Worm (Caenorhabditis elegans) whole organism, L1 larva: Measurements from ENCODE around the gene fdgt-2.

Source experiments
- C04F5.9 ChIP-seq: sonication (generic microtip); optimal IDR thresholded peaks from 2 replicates; lab custom pipeline; 2016; ENCODE audit warnings: missing genetic modification characterization, missing compliant biosample characterization
- ama-1 ChIP-seq: fragments of 150-350 bp; optimal IDR thresholded peaks from 2 replicates; lab custom pipeline; 2014
- blmp-1 ChIP-seq: fragments of 150-350 bp; optimal IDR thresholded peaks from 2 replicates; lab custom pipeline; 2014; ENCODE audit warnings: missing biosample characterization, missing genetic modification characterization
- ceh-90 ChIP-seq: sonication (generic microtip); optimal IDR thresholded peaks from 2 replicates; lab custom pipeline; 2016; ENCODE audit warnings: missing genetic modification characterization, missing compliant biosample characterization
- dpl-1 ChIP-seq, 3 experiments: fragments of 150-350 bp in 2 of 3; sonication (generic microtip) in 1 of 3; optimal IDR thresholded peaks; 2 replicates each; lab custom pipeline; 2014 to 2017; ENCODE audit warnings: missing biosample characterization in 3 of 3, missing genetic modification characterization in 3 of 3, missing genetic modification reagents in 3 of 3
- efl-1 ChIP-seq, 4 experiments: fragments of 150-350 bp; optimal IDR thresholded peaks in 3 of 4; peaks in 1 of 4; 1 replicate in 1 of 4; 2 replicates in 3 of 4; lab custom pipeline; 2014; ENCODE audit warnings: missing biosample characterization in 2 of 4, missing genetic modification characterization in 2 of 4, missing genetic modification reagents in 2 of 4
- efl-3 ChIP-seq: fragments of 200-800 bp; sonication (Bioruptor generic); optimal IDR thresholded peaks from 2 replicates; lab custom pipeline; 2018; ENCODE audit warnings: mild to moderate bottlenecking, missing genetic modification characterization, missing compliant biosample characterization
- egl-27 ChIP-seq, 2 experiments: fragments of 150-350 bp in 1 of 2; sonication (generic microtip); optimal IDR thresholded peaks; 3 replicates each; lab custom pipeline; 2017 to 2018; ENCODE audit warnings: missing biosample characterization in 2 of 2, missing genetic modification characterization in 2 of 2, missing genetic modification reagents in 2 of 2
- elt-3 ChIP-seq, 6 experiments: fragments of 150-350 bp in 1 of 6; sonication (generic microtip); optimal IDR thresholded peaks; 2 replicates each; lab custom pipeline; 2017 to 2018; ENCODE audit warnings: missing biosample characterization in 6 of 6, missing genetic modification characterization in 6 of 6, inconsistent platforms in 1 of 6
- ets-5 ChIP-seq: fragments of 200-800 bp; sonication (Bioruptor generic); IDR thresholded peaks from 2 replicates; pipeline ENCODE4 v1.3.6; 2022; ENCODE audit warnings: missing genetic modification characterization, missing compliant biosample characterization
- grh-1 ChIP-seq: fragments of 200-800 bp; sonication (Bioruptor generic); IDR thresholded peaks from 2 replicates; pipeline ENCODE4 v1.3.6; 2022; ENCODE audit warnings: missing genetic modification reagents, missing genetic modification characterization, missing compliant biosample characterization
- hlh-4 ChIP-seq: sonication (generic microtip); optimal IDR thresholded peaks from 2 replicates; lab custom pipeline; 2016; ENCODE audit warnings: mild to moderate bottlenecking, missing genetic modification characterization, missing compliant biosample characterization
- hpl-2 ChIP-seq: fragments of 150-350 bp; optimal IDR thresholded peaks from 2 replicates; lab custom pipeline; 2014; ENCODE audit warnings: missing biosample characterization, missing genetic modification reagents, missing genetic modification characterization
- isw-1 ChIP-seq: fragments of 200-800 bp; sonication (Bioruptor generic); IDR thresholded peaks from 2 replicates; pipeline ENCODE4 v1.3.6; 2022; ENCODE audit warnings: missing genetic modification characterization, missing compliant biosample characterization
- lin-14 ChIP-seq: fragments of 200-800 bp; sonication (Bioruptor generic); optimal IDR thresholded peaks from 2 replicates; lab custom pipeline; 2018; ENCODE audit warnings: mild to moderate bottlenecking, missing genetic modification characterization, moderate library complexity, missing compliant biosample characterization
- lin-15B ChIP-seq: fragments of 150-350 bp; sonication (generic microtip); optimal IDR thresholded peaks from 3 replicates; lab custom pipeline; 2014; ENCODE audit warnings: missing biosample characterization, missing genetic modification characterization
- lin-35 ChIP-seq, 2 experiments: fragments of 150-350 bp; optimal IDR thresholded peaks; 2 replicates each; lab custom pipeline; 2014; ENCODE audit warnings: missing biosample characterization in 2 of 2, missing genetic modification characterization in 2 of 2, missing genetic modification reagents in 2 of 2
- mdl-1 ChIP-seq, 2 experiments: fragments of 150-350 bp; optimal IDR thresholded peaks; 2 replicates each; lab custom pipeline; 2014 to 2017; ENCODE audit warnings: missing biosample characterization in 2 of 2, missing genetic modification characterization in 2 of 2, inconsistent platforms in 1 of 2
- mep-1 ChIP-seq: fragments of 150-350 bp; optimal IDR thresholded peaks from 2 replicates; lab custom pipeline; 2014; ENCODE audit warnings: missing biosample characterization, missing genetic modification characterization
- nhr-19 ChIP-seq: fragments of 200-800 bp; sonication (Bioruptor generic); conservative IDR thresholded peaks from 2 replicates; pipeline ENCODE4 v1.3.6; 2022; ENCODE audit warnings: missing genetic modification characterization, missing compliant biosample characterization
- nhr-20 ChIP-seq: sonication (generic microtip); optimal IDR thresholded peaks from 2 replicates; lab custom pipeline; 2016; ENCODE audit warnings: mild to moderate bottlenecking, missing genetic modification characterization, missing compliant biosample characterization
- nhr-237 ChIP-seq: fragments of 150-350 bp; optimal IDR thresholded peaks from 2 replicates; lab custom pipeline; 2014; ENCODE audit warnings: missing biosample characterization, missing genetic modification characterization
- nhr-71 ChIP-seq: sonication (generic microtip); optimal IDR thresholded peaks from 2 replicates; lab custom pipeline; 2016; ENCODE audit warnings: mild to moderate bottlenecking, missing genetic modification characterization, moderate library complexity, missing compliant biosample characterization
- nhr-76 ChIP-seq: sonication (generic microtip); optimal IDR thresholded peaks from 2 replicates; lab custom pipeline; 2017; ENCODE audit warnings: missing biosample characterization, missing genetic modification characterization
- nhr-77 ChIP-seq: fragments of 150-350 bp; optimal IDR thresholded peaks from 2 replicates; lab custom pipeline; 2014; ENCODE audit warnings: missing biosample characterization, missing genetic modification characterization
- nhr-85 ChIP-seq: sonication (generic microtip); peaks from one replicate; lab custom pipeline; 2016; ENCODE audit warnings: missing genetic modification characterization, inconsistent platforms, missing compliant biosample characterization
- nhr-90 ChIP-seq: sonication (generic microtip); optimal IDR thresholded peaks from 2 replicates; lab custom pipeline; 2016; ENCODE audit warnings: mild to moderate bottlenecking, missing genetic modification characterization, missing compliant biosample characterization; ENCODE audit not compliant: poor library complexity
- pqm-1 ChIP-seq: sonication (generic microtip); optimal IDR thresholded peaks from 3 replicates; lab custom pipeline; 2017; ENCODE audit warnings: missing biosample characterization, missing genetic modification characterization
- rnt-1 ChIP-seq: sonication (generic microtip); optimal IDR thresholded peaks from 2 replicates; lab custom pipeline; 2016; ENCODE audit warnings: mild to moderate bottlenecking, missing genetic modification characterization, moderate library complexity, missing compliant biosample characterization
- skn-1 ChIP-seq: fragments of 150-350 bp; optimal IDR thresholded peaks from 2 replicates; lab custom pipeline; 2014; ENCODE audit warnings: missing biosample characterization, missing genetic modification characterization
- snu-23 ChIP-seq: sonication (generic microtip); optimal IDR thresholded peaks from 2 replicates; lab custom pipeline; 2016; ENCODE audit warnings: missing genetic modification characterization, missing compliant biosample characterization
- tbx-2 ChIP-seq: sonication (generic microtip); optimal IDR thresholded peaks from 2 replicates; lab custom pipeline; 2016; ENCODE audit warnings: missing genetic modification characterization, missing compliant biosample characterization
- tlp-1 ChIP-seq: fragments of 150-350 bp; optimal IDR thresholded peaks from 2 replicates; lab custom pipeline; 2014; ENCODE audit warnings: missing biosample characterization, missing genetic modification characterization
- unc-86 ChIP-seq: sonication (generic microtip); optimal IDR thresholded peaks from 2 replicates; lab custom pipeline; 2016; ENCODE audit warnings: missing genetic modification characterization, missing compliant biosample characterization
- zip-4 ChIP-seq: fragments of 200-800 bp; sonication (Bioruptor generic); optimal IDR thresholded peaks from 2 replicates; lab custom pipeline; 2018; ENCODE audit warnings: mild to moderate bottlenecking, missing genetic modification characterization, moderate library complexity, missing compliant biosample characterization

Gene fdgt-2

DNA sequence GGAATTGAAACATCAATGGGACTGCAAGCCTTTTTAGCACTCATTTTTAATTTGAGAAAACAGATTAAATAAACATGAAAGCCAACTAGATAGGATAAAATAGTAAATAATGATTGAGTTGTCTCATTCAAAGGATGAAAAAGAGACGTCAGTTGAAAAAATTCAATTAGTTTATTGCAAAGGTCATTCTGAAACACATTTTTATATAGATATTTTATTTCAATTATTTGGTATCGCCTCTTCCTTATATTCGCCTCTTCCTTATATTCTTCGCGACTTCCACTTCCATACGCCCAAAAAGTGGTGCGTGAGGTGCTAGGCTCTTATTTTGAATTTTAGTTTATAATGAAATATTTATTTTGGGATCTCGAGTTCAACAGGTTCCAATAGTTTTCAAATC is 17.6 kb downstream of the fdgt-2 start, which contains the start of gene acp-4:
TSS of gene acp-4 (minus strand) at position 101 of the 400 bp plus-strand sequence.
- no peak for TF ChIP-seq nhr-85 (tag; lab: Kevin White, UChicago)
- no peak for TF ChIP-seq efl-3 (GFP tag; lab: Kevin White, UChicago)
- TF ChIP-seq nhr-90 (tag; lab: Kevin White, UChicago), result no peak
- TF ChIP-seq unc-86 (tag; lab: Kevin White, UChicago), result no peak
- no peak for TF ChIP-seq zip-4 (GFP tag; lab: Kevin White, UChicago)
- no peak for TF ChIP-seq dpl-1 (GFP tag; optimal IDR thresholded peaks at IDR 0.05; lab: Kevin White, UChicago)
- TF ChIP-seq nhr-19 (GFP tag; lab: Robert Waterston, UW), result no peak
- TF ChIP-seq ceh-90 (tag; lab: Kevin White, UChicago), result no peak

- TF ChIP-seq dpl-1 (GFP tag; optimal IDR thresholded peaks at IDR 0.05; lab: Kevin White, UChicago), result no peak
- no peak for TF ChIP-seq efl-1 (optimal IDR thresholded peaks at IDR 0.05; lab: Kevin White, UChicago)
- TF ChIP-seq efl-1 (GFP tag; optimal IDR thresholded peaks at IDR 0.05 in 1 of 2; lab: Kevin White, UChicago), result peak in 1 of 2 experiments; percentile 45
- TF ChIP-seq hlh-4 (tag; lab: Kevin White, UChicago), result no peak
Measured at ce11 chrII:8437035-8437434, 19.6 kb downstream of the fdgt-2 start, which contains the start of gene acp-3. acp-3 (minus strand) TSS chrII:8437135.

DNA sequence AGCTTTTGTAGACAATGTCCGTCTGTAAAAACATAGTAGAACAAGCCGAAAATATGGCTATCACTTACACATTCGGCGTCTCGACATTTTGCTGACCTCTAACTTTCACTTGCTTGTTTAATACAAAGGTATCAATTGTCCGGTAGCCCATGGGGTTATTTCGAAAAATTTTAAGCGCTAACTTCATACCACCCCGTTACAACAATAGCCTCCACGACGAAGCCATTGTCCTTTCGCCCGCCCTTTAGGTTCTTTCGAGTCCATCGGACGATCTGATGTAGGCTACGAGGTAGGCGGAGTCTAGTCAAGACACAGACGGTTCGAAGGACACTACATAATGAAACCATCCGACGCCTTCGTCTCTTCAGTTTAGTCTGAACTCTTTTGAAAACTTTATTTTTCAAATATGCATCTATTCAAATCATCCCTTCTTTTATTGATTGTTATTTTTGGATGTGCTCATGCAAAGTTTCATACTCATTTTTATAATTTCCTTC is 21.4 kb downstream of the fdgt-2 start, which contains the start of gene lips-10:
TSS of gene lips-10 (plus strand) at position 378 of the 497 bp plus-strand sequence.
- TF ChIP-seq mdl-1 (tag; optimal IDR thresholded peaks at IDR 0.05; lab: Kevin White, UChicago), result no peak
- no peak for TF ChIP-seq nhr-19 (GFP tag; lab: Robert Waterston, UW)
- no peak for TF ChIP-seq tlp-1 (tag; lab: Kevin White, UChicago)
- no peak for TF ChIP-seq nhr-237 (tag; lab: Kevin White, UChicago)
- TF ChIP-seq blmp-1, result peak; percentile 49
- peak in 1 of 6 experiments; percentile 22 for TF ChIP-seq elt-3 (tag; optimal IDR thresholded peaks at IDR 0.05; lab: Kevin White, UChicago)
- TF ChIP-seq nhr-85 (tag; lab: Kevin White, UChicago), result peak; percentile 71
- no peak for TF ChIP-seq efl-1 (optimal IDR thresholded peaks at IDR 0.05; lab: Kevin White, UChicago)
- no peak for TF ChIP-seq efl-1 (GFP tag; optimal IDR thresholded peaks at IDR 0.05 in 1 of 2; lab: Kevin White, UChicago)
- no peak for TF ChIP-seq isw-1 (GFP tag; lab: Robert Waterston, UW)
- TF ChIP-seq, all 84 proteins: peak for 3

ce11 chrII:8440097-8440496 is 22.7 kb downstream of the fdgt-2 start:
- TF ChIP-seq nhr-71, result peak; percentile 20
- peak; percentile 55 for TF ChIP-seq nhr-20 (tag; lab: Kevin White, UChicago)
- TF ChIP-seq lin-14, result peak; percentile 8
- TF ChIP-seq lin-35 (GFP tag; optimal IDR thresholded peaks at IDR 0.05; lab: Kevin White, UChicago), result peak in 1 of 2 experiments; percentile 5
- no peak for TF ChIP-seq skn-1 (tag; lab: Kevin White, UChicago)
- peak; percentile 2 for TF ChIP-seq ama-1 (lab: Kevin White, UChicago)
- TF ChIP-seq blmp-1, result peak; percentile 17
- no peak for TF ChIP-seq zip-4 (GFP tag; lab: Kevin White, UChicago)
- TF ChIP-seq nhr-85 (tag; lab: Kevin White, UChicago), result peak; percentile 88

DNA sequence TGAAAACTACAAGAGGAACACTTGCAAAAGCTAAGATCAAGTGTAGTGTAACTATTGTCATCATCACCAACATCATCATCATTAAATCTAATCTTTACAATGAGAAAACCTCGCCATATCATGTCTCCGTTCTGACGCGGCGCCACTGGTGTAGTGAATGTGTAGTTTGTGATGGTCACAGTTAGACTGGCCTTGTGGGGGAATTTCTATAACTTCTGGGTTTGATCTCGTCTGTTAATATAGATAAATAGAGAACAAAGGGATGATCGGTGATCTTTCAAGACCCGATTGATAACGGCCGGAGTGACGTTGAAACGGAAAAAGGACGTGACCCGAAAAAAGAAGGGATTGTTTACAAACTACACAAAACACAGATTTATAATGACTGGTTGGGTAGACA is 23.4 kb downstream of the fdgt-2 start:
- TF ChIP-seq efl-3 (GFP tag; lab: Kevin White, UChicago) (no peak), lin-14 (peak; percentile 71), tbx-2 (peak; percentile 30), hpl-2 (GFP tag; lab: Kevin White, UChicago) (no peak), dpl-1 (GFP tag; optimal IDR thresholded peaks at IDR 0.05; lab: Kevin White, UChicago) (peak in 1 of 3 experiments; percentile 1), mdl-1 (tag; optimal IDR thresholded peaks at IDR 0.05; lab: Kevin White, UChicago) (peak in 1 of 2 experiments; percentile 51), blmp-1 (peak; percentile 77), mep-1 (tag; lab: Kevin White, UChicago) (peak; percentile 5), hlh-4 (tag; lab: Kevin White, UChicago) (no peak), nhr-19 (GFP tag; lab: Robert Waterston, UW) (peak; percentile 37), elt-3 (tag; optimal IDR thresholded peaks at IDR 0.05; lab: Kevin White, UChicago) (peak in 5 of 6 experiments; percentile 19 to 98 (median 87)), nhr-90 (tag; lab: Kevin White, UChicago) (peak; percentile 52), nhr-85 (tag; lab: Kevin White, UChicago) (peak; percentile 95), pqm-1 (tag; lab: Kevin White, UChicago) (no peak), grh-1 (GFP tag; lab: Robert Waterston, UW) (no peak), nhr-76 (tag; lab: Kevin White, UChicago) (no peak), C04F5.9 (tag; lab: Kevin White, UChicago) (no peak), rnt-1 (peak; percentile 6), nhr-71 (peak; percentile 75), egl-27 (tag; optimal IDR thresholded peaks at IDR 0.05; lab: Kevin White, UChicago) (no peak), snu-23 (peak; percentile 48), efl-1 (optimal IDR thresholded peaks at IDR 0.05; lab: Kevin White, UChicago) (no peak), efl-1 (GFP tag; optimal IDR thresholded peaks at IDR 0.05 in 1 of 2; lab: Kevin White, UChicago) (peak in 1 of 2 experiments; percentile 90), ets-5 (no peak), nhr-77 (tag; lab: Kevin White, UChicago) (no peak), nhr-20 (tag; lab: Kevin White, UChicago) (peak; percentile 84), lin-15B (no peak)
- TF ChIP-seq, all 84 proteins: peak for 15
